Worm (Caenorhabditis elegans): Measurements from ENCODE around the gene irg-7.

DNA sequence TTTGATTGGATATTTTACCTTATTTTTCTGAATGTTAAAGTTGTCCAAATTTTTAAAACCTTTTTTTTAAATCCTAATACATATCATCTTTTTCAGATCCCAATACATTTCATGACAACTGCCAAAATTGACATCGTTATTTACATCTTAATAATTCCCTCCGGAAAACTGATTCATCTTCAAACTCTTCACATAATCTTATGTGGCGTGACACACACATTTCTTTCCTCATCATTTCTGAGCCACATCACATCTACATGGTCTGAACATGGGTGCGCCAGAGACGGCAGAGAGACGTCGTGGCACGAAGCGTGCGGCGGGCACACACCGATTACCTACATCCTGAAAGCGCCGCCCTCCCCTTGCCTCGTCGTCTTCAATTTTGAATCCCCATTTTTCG lies 9.1 kb upstream of the irg-7 start, which contains the start of gene tba-9:
- TF ChIP-seq tra-4 (tag; optimal IDR thresholded peaks at IDR 0.05), result no peak
- TF ChIP-seq ama-1 (optimal IDR thresholded peaks at IDR 0.05), result no peak
- TF ChIP-seq ceh-13 (GFP tag; optimal IDR thresholded peaks at IDR 0.05), result no peak
- no peak for TF ChIP-seq hmbx-1 (tag; optimal IDR thresholded peaks at IDR 0.05)
- no peak for TF ChIP-seq pes-1 (GFP tag; IDR thresholded peaks at IDR 0.05)
- TF ChIP-seq sea-1 (GFP tag; conservative IDR thresholded peaks at IDR 0.05), result no peak
- no peak for TF ChIP-seq scrt-1 (GFP tag; IDR thresholded peaks at IDR 0.05)
- TF ChIP-seq hmg-4 (GFP tag; optimal IDR thresholded peaks at IDR 0.05), result no peak
- TF ChIP-seq ceh-36 (tag; optimal IDR thresholded peaks at IDR 0.05), result no peak
- TF ChIP-seq flt-1 (GFP tag; IDR thresholded peaks at IDR 0.05), result no peak
- TF ChIP-seq aly-1 (tag; optimal IDR thresholded peaks at IDR 0.05), result no peak

All from whole organism, early embryonic.